Fruit fly (Drosophila melanogaster) whole organism, prepupa: ENCODE results near the gene Obp73a.

Source experiments
- CG11902 ChIP-seq: fragments of 200-800 bp; sonication (Bioruptor generic); optimal IDR thresholded peaks from 3 replicates; lab custom pipeline; 2016; ENCODE audit warnings: missing biosample characterization, missing genetic modification characterization
- CG16779 ChIP-seq: fragments of 200-800 bp; sonication (Bioruptor generic); optimal IDR thresholded peaks from 3 replicates; lab custom pipeline; 2017; ENCODE audit warnings: missing biosample characterization, mild to moderate bottlenecking, missing genetic modification characterization
- CG3032 ChIP-seq: fragments of 200-800 bp; optimal IDR thresholded peaks from 2 replicates; lab custom pipeline; 2019; ENCODE audit warnings: missing biosample characterization, mild to moderate bottlenecking, missing genetic modification characterization, moderate library complexity
- CG34406 ChIP-seq: fragments of 200-800 bp; sonication (Bioruptor generic); optimal IDR thresholded peaks from 3 replicates; lab custom pipeline; 2016; ENCODE audit warnings: missing biosample characterization, missing genetic modification characterization
- Lpt ChIP-seq: fragments of 200-800 bp; sonication (Bioruptor generic); optimal IDR thresholded peaks from 3 replicates; lab custom pipeline; 2016; ENCODE audit warnings: missing biosample characterization, missing genetic modification characterization

- TF ChIP-seq Lpt (no peak), CG11902 (GFP tag; lab: Kevin White, UChicago) (no peak), CG16779 (tag; lab: Kevin White, UChicago) (no peak), CG3032 (no peak), CG34406 (GFP tag; lab: Kevin White, UChicago) (no peak)
Observed at dm6 chr3L:16985578-16985977, 41.4 kb downstream of the Obp73a start.
